Fruit fly (Drosophila melanogaster): ENCODE results near the gene CG12093.

DNA sequence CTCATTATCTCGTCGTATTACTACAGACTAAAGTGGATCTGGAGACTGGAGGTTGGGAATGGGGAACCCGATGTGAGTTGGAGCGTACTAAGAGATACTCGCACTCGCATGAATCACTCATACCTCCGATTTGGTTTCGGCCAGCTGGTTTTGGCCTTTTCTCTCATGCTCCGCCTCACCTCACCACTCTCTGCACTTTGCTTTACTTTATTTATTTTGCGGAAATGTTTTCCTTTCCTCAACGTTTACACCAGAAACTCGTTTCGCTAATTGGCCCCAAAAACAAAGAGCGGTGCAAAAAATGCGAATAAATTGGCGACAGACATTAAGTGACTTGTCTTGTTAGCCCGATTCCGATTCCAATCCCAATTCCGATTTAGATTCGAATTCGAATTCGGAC is 33.6 kb upstream of the CG12093 start:
- TF ChIP-seq CG11294 (GFP tag; IDR thresholded peaks at IDR 0.05): no peak
- no peak for TF ChIP-seq esn (GFP tag; optimal IDR thresholded peaks at IDR 0.05)
- no peak for TF ChIP-seq CG11902 (GFP tag; optimal IDR thresholded peaks at IDR 0.05)
- peak; percentile 67 for TF ChIP-seq Eip78C (GFP tag)
- no peak for TF ChIP-seq fd59A (GFP tag; optimal IDR thresholded peaks at IDR 0.05)
- no peak for TF ChIP-seq CG9139 (GFP tag; optimal IDR thresholded peaks at IDR 0.05)
- peak; percentile 14 for TF ChIP-seq Eip75B (GFP tag; optimal IDR thresholded peaks at IDR 0.05)
- peak; percentile 45 for TF ChIP-seq vri (GFP tag; optimal IDR thresholded peaks at IDR 0.05)
- TF ChIP-seq CG8319 (GFP tag; optimal IDR thresholded peaks at IDR 0.05): no peak
- no peak for TF ChIP-seq acj6 (GFP tag; optimal IDR thresholded peaks at IDR 0.05)
- TF ChIP-seq Sox102F (GFP tag; optimal IDR thresholded peaks at IDR 0.05): peak; percentile 23
- TF ChIP-seq CG8119 (GFP tag; IDR thresholded peaks at IDR 0.05): no peak
- TF ChIP-seq dac (GFP tag; optimal IDR thresholded peaks at IDR 0.05): no peak
